Fruit fly (Drosophila melanogaster) whole organism, embryonic: Measurements from ENCODE around the gene CG12814.
A peak's percentile ranks its signal among the peaks of the same experiment; 100 is the strongest.

Experiments
- Abd-B ChIP-seq: fragments of 200-800 bp; sonication (Bioruptor generic); optimal IDR thresholded peaks from 2 replicates; lab custom pipeline; 2018; ENCODE audit warnings: missing biosample characterization, mild to moderate bottlenecking, missing genetic modification characterization, moderate library complexity
- Atf6 ChIP-seq: fragments of 200-800 bp; sonication (Bioruptor generic); IDR thresholded peaks from 2 replicates; pipeline ENCODE4 v1.3.6; 2022; ENCODE audit warnings: missing biosample characterization, missing genetic modification characterization
- BEAF-32 ChIP-seq: fragments of 200-800 bp; sonication (Bioruptor generic); optimal IDR thresholded peaks from 3 replicates; lab custom pipeline; 2017; ENCODE audit warnings: missing biosample characterization, missing genetic modification characterization, mild to moderate bottlenecking, moderate library complexity, missing genetic modification reagents
- Bgb ChIP-seq: fragments of 200-800 bp; sonication (Bioruptor generic); IDR thresholded peaks from 2 replicates; pipeline ENCODE4 v1.3.6; 2022; ENCODE audit warnings: missing biosample characterization, missing genetic modification characterization; ENCODE audit not compliant: partially characterized antibody
- BtbVII ChIP-seq: fragments of 200-800 bp; sonication (Bioruptor generic); optimal IDR thresholded peaks from 3 replicates; lab custom pipeline; 2017; ENCODE audit warnings: missing biosample characterization, mild to moderate bottlenecking, missing genetic modification characterization
- CG10431 ChIP-seq: fragments of 200-800 bp; sonication (Bioruptor generic); optimal IDR thresholded peaks from 3 replicates; lab custom pipeline; 2018; ENCODE audit warnings: missing biosample characterization, mild to moderate bottlenecking, missing genetic modification characterization
- CG10462 ChIP-seq: fragments of 200-800 bp; sonication (Bioruptor generic); optimal IDR thresholded peaks from 2 replicates; lab custom pipeline; 2016; ENCODE audit warnings: missing biosample characterization, missing genetic modification characterization
- CG11560 ChIP-seq: fragments of 200-800 bp; sonication (Bioruptor generic); IDR thresholded peaks from 3 replicates; pipeline ENCODE4 v1.3.6; 2022; ENCODE audit warnings: missing biosample characterization, missing genetic modification characterization
- CG12769 ChIP-seq: fragments of 200-800 bp; sonication (Bioruptor generic); optimal IDR thresholded peaks from 2 replicates; lab custom pipeline; 2019; ENCODE audit warnings: missing biosample characterization, mild to moderate bottlenecking, missing genetic modification characterization, moderate library complexity
- CG13123 ChIP-seq: fragments of 200-800 bp; sonication (Bioruptor generic); optimal IDR thresholded peaks from 2 replicates; lab custom pipeline; 2016; ENCODE audit warnings: missing biosample characterization, missing genetic modification characterization
- CG1602 ChIP-seq: fragments of 200-800 bp; sonication (Bioruptor generic); optimal IDR thresholded peaks from 3 replicates; lab custom pipeline; 2016; ENCODE audit warnings: missing biosample characterization, missing genetic modification characterization
- CG16863 ChIP-seq: fragments of 200-800 bp; sonication (Bioruptor generic); optimal IDR thresholded peaks from 3 replicates; lab custom pipeline; 2016; ENCODE audit warnings: missing biosample characterization, missing genetic modification characterization
- CG1792 ChIP-seq: fragments of 200-800 bp; sonication (Bioruptor generic); optimal IDR thresholded peaks from 2 replicates; lab custom pipeline; 2016; ENCODE audit warnings: missing biosample characterization, missing genetic modification characterization
- CG18262 ChIP-seq: fragments of 200-800 bp; optimal IDR thresholded peaks from 3 replicates; lab custom pipeline; 2019; ENCODE audit warnings: missing biosample characterization, mild to moderate bottlenecking, missing genetic modification characterization, moderate library complexity
- CG1832 ChIP-seq: fragments of 200-800 bp; sonication (Bioruptor generic); optimal IDR thresholded peaks from 2 replicates; lab custom pipeline; 2017; ENCODE audit warnings: missing biosample characterization, mild to moderate bottlenecking, missing genetic modification characterization, inconsistent platforms
- CG31441 ChIP-seq: fragments of 200-800 bp; sonication (Bioruptor generic); IDR thresholded peaks from 2 replicates; pipeline ENCODE4 v1.3.6; 2022; ENCODE audit warnings: missing biosample characterization, missing genetic modification characterization
- CG33213 ChIP-seq: fragments of 200-800 bp; sonication (Bioruptor generic); optimal IDR thresholded peaks from 3 replicates; lab custom pipeline; 2016; ENCODE audit warnings: missing biosample characterization, missing genetic modification characterization
- CG7839 ChIP-seq: fragments of 200-800 bp; sonication (Bioruptor generic); optimal IDR thresholded peaks from 3 replicates; lab custom pipeline; 2018; ENCODE audit warnings: missing biosample characterization, mild to moderate bottlenecking, missing genetic modification characterization, moderate library complexity
- CG8765 ChIP-seq: fragments of 200-800 bp; sonication (Bioruptor generic); IDR thresholded peaks from 2 replicates; pipeline ENCODE4 v1.3.6; 2022; ENCODE audit warnings: missing biosample characterization, missing genetic modification characterization
- CG8944 ChIP-seq: fragments of 200-800 bp; sonication (Bioruptor generic); optimal IDR thresholded peaks from 3 replicates; lab custom pipeline; 2016; ENCODE audit warnings: missing biosample characterization, missing genetic modification characterization
- CG9215 ChIP-seq: fragments of 200-800 bp; sonication (Bioruptor generic); IDR thresholded peaks from 2 replicates; pipeline ENCODE4 v1.3.6; 2022; ENCODE audit warnings: missing biosample characterization, missing genetic modification characterization
- CG9797 ChIP-seq: fragments of 200-800 bp; sonication (Bioruptor generic); optimal IDR thresholded peaks from 3 replicates; lab custom pipeline; 2018; ENCODE audit warnings: missing biosample characterization, mild to moderate bottlenecking, missing genetic modification characterization
- Dek ChIP-seq: fragments of 200-800 bp; sonication (Bioruptor generic); optimal IDR thresholded peaks from 3 replicates; lab custom pipeline; 2019; ENCODE audit warnings: missing biosample characterization, mild to moderate bottlenecking, missing genetic modification characterization, moderate library complexity
- Dip2 ChIP-seq: fragments of 200-800 bp; sonication (Bioruptor generic); IDR thresholded peaks from 2 replicates; pipeline ENCODE4 v1.3.6; 2022; ENCODE audit warnings: missing biosample characterization, missing genetic modification characterization
- Dref ChIP-seq: fragments of 200-800 bp; sonication (Bioruptor generic); IDR thresholded peaks from 2 replicates; pipeline ENCODE4 v1.3.6; 2022; ENCODE audit warnings: missing biosample characterization, missing genetic modification characterization
- E2f1 ChIP-seq: fragments of 200-800 bp; sonication (Bioruptor generic); IDR thresholded peaks from 2 replicates; pipeline ENCODE4 v1.3.6; 2022; ENCODE audit warnings: missing biosample characterization, missing genetic modification characterization
- H15 ChIP-seq: fragments of 200-800 bp; sonication (Bioruptor generic); IDR thresholded peaks from 3 replicates; pipeline ENCODE4 v1.3.6; 2022; ENCODE audit warnings: missing biosample characterization, missing genetic modification characterization
- Optix ChIP-seq: fragments of 200-800 bp; sonication (Bioruptor generic); IDR thresholded peaks from 3 replicates; pipeline ENCODE4 v1.3.6; 2022; ENCODE audit warnings: missing biosample characterization, missing genetic modification characterization
- Taf1 ChIP-seq: fragments of 200-800 bp; sonication (Bioruptor generic); IDR thresholded peaks from 2 replicates; pipeline ENCODE4 v1.3.6; 2022; ENCODE audit warnings: missing biosample characterization, missing genetic modification characterization
- ab ChIP-seq: fragments of 200-800 bp; sonication (Bioruptor generic); optimal IDR thresholded peaks from 2 replicates; lab custom pipeline; 2016; ENCODE audit warnings: missing biosample characterization, missing genetic modification characterization
- az2 ChIP-seq: fragments of 200-800 bp; sonication (Bioruptor generic); optimal IDR thresholded peaks from 3 replicates; lab custom pipeline; 2016; ENCODE audit warnings: missing biosample characterization, missing genetic modification characterization
- dimm ChIP-seq: fragments of 200-800 bp; sonication (Bioruptor generic); IDR thresholded peaks from 2 replicates; pipeline ENCODE4 v1.3.6; 2022; ENCODE audit warnings: missing biosample characterization, missing genetic modification characterization
- exex ChIP-seq: fragments of 200-800 bp; sonication (Bioruptor generic); optimal IDR thresholded peaks from 4 replicates; lab custom pipeline; 2018; ENCODE audit warnings: missing biosample characterization, mild to moderate bottlenecking, missing genetic modification characterization, moderate library complexity
- jing ChIP-seq: fragments of 200-800 bp; sonication (Bioruptor generic); optimal IDR thresholded peaks from 2 replicates; lab custom pipeline; 2018; ENCODE audit warnings: missing biosample characterization, mild to moderate bottlenecking, missing genetic modification characterization
- lab ChIP-seq: fragments of 200-800 bp; sonication (Bioruptor generic); optimal IDR thresholded peaks from 3 replicates; lab custom pipeline; 2017; ENCODE audit warnings: missing biosample characterization, missing genetic modification characterization, mild to moderate bottlenecking, moderate library complexity, missing genetic modification reagents
- lilli ChIP-seq: fragments of 200-800 bp; sonication (Bioruptor generic); optimal IDR thresholded peaks from 3 replicates; lab custom pipeline; 2016; ENCODE audit warnings: missing biosample characterization, missing genetic modification characterization
- mld ChIP-seq: fragments of 200-800 bp; sonication (Bioruptor generic); IDR thresholded peaks from 3 replicates; pipeline ENCODE4 v1.3.6; 2022; ENCODE audit warnings: missing biosample characterization, missing genetic modification characterization; ENCODE audit not compliant: partially characterized antibody
- odd ChIP-seq: fragments of 200-800 bp; sonication (Bioruptor generic); optimal IDR thresholded peaks from 2 replicates; lab custom pipeline; 2017; ENCODE audit warnings: missing biosample characterization, mild to moderate bottlenecking, missing genetic modification characterization
- peb ChIP-seq: fragments of 200-800 bp; sonication (Bioruptor generic); IDR thresholded peaks from 2 replicates; pipeline ENCODE4 v1.3.6; 2022; ENCODE audit warnings: missing biosample characterization, missing genetic modification characterization
- psq ChIP-seq: fragments of 200-800 bp; sonication (Bioruptor generic); optimal IDR thresholded peaks from 2 replicates; lab custom pipeline; 2017; ENCODE audit warnings: missing biosample characterization, missing genetic modification characterization
- run ChIP-seq: fragments of 200-800 bp; sonication (Bioruptor generic); optimal IDR thresholded peaks from 3 replicates; lab custom pipeline; 2018; ENCODE audit warnings: missing biosample characterization, mild to moderate bottlenecking, missing genetic modification characterization
- slou ChIP-seq: fragments of 200-800 bp; sonication (Bioruptor generic); optimal IDR thresholded peaks from 3 replicates; lab custom pipeline; 2016; ENCODE audit warnings: missing biosample characterization, missing genetic modification characterization
- sr ChIP-seq: fragments of 200-800 bp; sonication (Bioruptor generic); IDR thresholded peaks from 3 replicates; pipeline ENCODE4 v1.3.6; 2022; ENCODE audit warnings: missing biosample characterization, missing genetic modification characterization
- ssp ChIP-seq: fragments of 200-800 bp; sonication (Bioruptor generic); IDR thresholded peaks from 2 replicates; pipeline ENCODE4 v1.3.6; 2022; ENCODE audit warnings: missing biosample characterization, missing genetic modification characterization
- tap ChIP-seq: fragments of 200-800 bp; optimal IDR thresholded peaks from 3 replicates; lab custom pipeline; 2019; ENCODE audit warnings: missing biosample characterization, mild to moderate bottlenecking, missing genetic modification characterization, moderate library complexity
- tin ChIP-seq: fragments of 200-800 bp; sonication (Bioruptor generic); optimal IDR thresholded peaks from 3 replicates; lab custom pipeline; 2016; ENCODE audit warnings: missing biosample characterization, missing genetic modification characterization
- tio ChIP-seq: fragments of 200-800 bp; sonication (Bioruptor generic); optimal IDR thresholded peaks from 2 replicates; lab custom pipeline; 2017; ENCODE audit warnings: missing biosample characterization, missing genetic modification characterization, inconsistent platforms
- trem ChIP-seq: fragments of 200-800 bp; optimal IDR thresholded peaks from 3 replicates; lab custom pipeline; 2019; ENCODE audit warnings: missing biosample characterization, mild to moderate bottlenecking, missing genetic modification characterization, moderate library complexity
- zf30C ChIP-seq: fragments of 200-800 bp; sonication (Bioruptor generic); optimal IDR thresholded peaks from 3 replicates; lab custom pipeline; 2018; ENCODE audit warnings: missing biosample characterization, mild to moderate bottlenecking, missing genetic modification characterization

Gene CG12814

dm6 chr3R:10139649-10140598 is 49.5 kb downstream of the CG12814 start, which contains the start of gene tws (continued):
- peak; percentile 57 for TF ChIP-seq run (tag; lab: Kevin White, UChicago)
- TF ChIP-seq CG13123 = no peak
- TF ChIP-seq Bgb (GFP tag; lab: Robert Waterston, UW) = peak; percentile 46; the same call in 1 of the 2 replicates
- no peak for TF ChIP-seq ab (GFP tag; lab: Kevin White, UChicago)
- peak; percentile 38 for TF ChIP-seq tap
- TF ChIP-seq Optix (GFP tag; lab: Robert Waterston, UW) = no peak
- no peak for TF ChIP-seq psq (GFP tag; lab: Kevin White, UChicago)
- peak; percentile 56 for TF ChIP-seq Dek
- TF ChIP-seq exex (tag; lab: Kevin White, UChicago) = peak; percentile 74
- no peak for TF ChIP-seq Dip2 (GFP tag; lab: Robert Waterston, UW)
- no peak for TF ChIP-seq jing (GFP tag; lab: Kevin White, UChicago)
- TF ChIP-seq BtbVII (GFP tag; lab: Kevin White, UChicago) = peak; percentile 58
- peak; percentile 68 for TF ChIP-seq CG31441 (GFP tag; lab: Robert Waterston, UW)
- no peak for TF ChIP-seq zf30C (GFP tag; lab: Kevin White, UChicago)
- no peak for TF ChIP-seq peb (GFP tag; lab: Robert Waterston, UW)
- no peak for TF ChIP-seq CG8944 (GFP tag; lab: Kevin White, UChicago)
- no peak for TF ChIP-seq mld (GFP tag; lab: Robert Waterston, UW)
- peak; percentile 75 for TF ChIP-seq lab (GFP tag; lab: Kevin White, UChicago)
- TF ChIP-seq BEAF-32 = no peak
- TF ChIP-seq lilli (GFP tag; lab: Kevin White, UChicago) = peak; percentile 44
- no peak for TF ChIP-seq CG8765 (GFP tag; lab: Robert Waterston, UW)
- no peak for TF ChIP-seq Taf1 (GFP tag; lab: Robert Waterston, UW)
- 0 out of 2 replicates have a peak, but pooled peaks have one; percentile 26 for TF ChIP-seq E2f1 (GFP tag; lab: Robert Waterston, UW)
- no peak for TF ChIP-seq Abd-B
- peak; percentile 19 for TF ChIP-seq CG33213 (GFP tag; lab: Kevin White, UChicago)
- no peak for TF ChIP-seq slou (GFP tag; lab: Kevin White, UChicago)
- TF ChIP-seq CG1602 (GFP tag; lab: Kevin White, UChicago) = peak; percentile 2
- TF ChIP-seq CG7839 = peak; percentile 51
- TF ChIP-seq odd (GFP tag; lab: Kevin White, UChicago) = peak; percentile 52
- peak; percentile 35 for TF ChIP-seq tio (GFP tag; lab: Kevin White, UChicago)
- TF ChIP-seq tin (GFP tag; lab: Kevin White, UChicago) = no peak
- no peak for TF ChIP-seq CG9797 (GFP tag; lab: Kevin White, UChicago)
- peak; percentile 21 for TF ChIP-seq CG1792 (GFP tag; lab: Kevin White, UChicago)
- TF ChIP-seq CG10431 = peak; percentile 1
- TF ChIP-seq az2 (GFP tag; lab: Kevin White, UChicago) = peak; percentile 20
- no peak for TF ChIP-seq CG11560 (tag; lab: Robert Waterston, UW)
- no peak for TF ChIP-seq trem (tag; lab: Kevin White, UChicago)
- peak; percentile 25 for TF ChIP-seq CG10462 (GFP tag; lab: Kevin White, UChicago)
- 0 out of 3 replicates have a peak, but pooled peaks have one; percentile 26 for TF ChIP-seq sr
- TF ChIP-seq Dref (GFP tag; lab: Robert Waterston, UW) = no peak
- TF ChIP-seq ssp (GFP tag; lab: Robert Waterston, UW) = no peak
- peak; percentile 83 for TF ChIP-seq CG12769 (tag; lab: Kevin White, UChicago)
- TF ChIP-seq dimm (GFP tag; lab: Robert Waterston, UW) = no peak
- peak; percentile 12 for TF ChIP-seq CG16863 (GFP tag; lab: Kevin White, UChicago)
- peak; percentile 74 for TF ChIP-seq Atf6
- peak; percentile 57 for TF ChIP-seq CG18262 (tag; lab: Kevin White, UChicago)
- TF ChIP-seq CG1832 (GFP tag; lab: Kevin White, UChicago) = no peak
- peak; percentile 23; the same call in 1 of the 3 replicates for TF ChIP-seq H15
- no peak for TF ChIP-seq CG9215 (GFP tag; lab: Robert Waterston, UW)
